Worm (Caenorhabditis elegans) whole organism, young adult: ENCODE data around the gene ppm-1.A.

Source experiments
- F10E7.11 ChIP-seq: sonication (generic microtip); optimal IDR thresholded peaks from 2 replicates; lab custom pipeline; 2017; ENCODE audit warnings: mild to moderate bottlenecking, missing genetic modification characterization, moderate library complexity, missing compliant biosample characterization
- F33H1.4 ChIP-seq: fragments of 200-800 bp; sonication (Bioruptor generic); IDR thresholded peaks from 2 replicates; pipeline ENCODE4 v1.3.6; 2022; ENCODE audit warnings: missing genetic modification reagents, missing genetic modification characterization, missing compliant biosample characterization
- F37B4.10 ChIP-seq: fragments of 200-800 bp; sonication (Bioruptor generic); IDR thresholded peaks from 2 replicates; pipeline ENCODE4 v1.3.6; 2022; ENCODE audit warnings: missing genetic modification characterization, missing compliant biosample characterization
- F57A8.1 ChIP-seq: fragments of 200-800 bp; sonication (Bioruptor generic); optimal IDR thresholded peaks from 2 replicates; lab custom pipeline; 2018; ENCODE audit warnings: mild to moderate bottlenecking, missing genetic modification characterization, moderate library complexity, missing compliant biosample characterization
- K11D2.4 ChIP-seq: fragments of 200-800 bp; sonication (Bioruptor generic); IDR thresholded peaks from 2 replicates; pipeline ENCODE4 v1.3.6; 2022; ENCODE audit warnings: missing genetic modification reagents, missing genetic modification characterization, missing compliant biosample characterization
- K12H6.12 ChIP-seq: fragments of 200-800 bp; sonication (Bioruptor generic); optimal IDR thresholded peaks from 2 replicates; lab custom pipeline; 2018; ENCODE audit warnings: mild to moderate bottlenecking, missing genetic modification characterization, missing compliant biosample characterization
- ZK185.1 ChIP-seq: sonication (generic microtip); optimal IDR thresholded peaks from 2 replicates; lab custom pipeline; 2016; ENCODE audit warnings: mild to moderate bottlenecking, missing genetic modification characterization, missing compliant biosample characterization; ENCODE audit not compliant: poor library complexity, severe bottlenecking
- akir-1 ChIP-seq: fragments of 200-800 bp; sonication (Bioruptor generic); optimal IDR thresholded peaks from 2 replicates; lab custom pipeline; 2018; ENCODE audit warnings: mild to moderate bottlenecking, missing genetic modification characterization, moderate library complexity, missing compliant biosample characterization
- ama-1 ChIP-seq, 3 experiments: fragments of 150-350 bp in 1 of 3; sonication (generic microtip) in 2 of 3; optimal IDR thresholded peaks; 2 replicates each; lab custom pipeline; 2014 to 2018; ENCODE audit warnings: missing biosample characterization in 2 of 3, missing genetic modification characterization in 2 of 3, missing genetic modification reagents in 2 of 3
- athp-1 ChIP-seq: sonication (generic microtip); optimal IDR thresholded peaks from 2 replicates; lab custom pipeline; 2017; ENCODE audit warnings: mild to moderate bottlenecking, missing genetic modification characterization, missing compliant biosample characterization
- attf-3 ChIP-seq: fragments of 200-800 bp; sonication (Bioruptor generic); conservative IDR thresholded peaks from 2 replicates; pipeline ENCODE4 v1.3.6; 2022; ENCODE audit warnings: missing genetic modification reagents, missing genetic modification characterization, missing compliant biosample characterization
- bed-1 ChIP-seq: fragments of 200-800 bp; sonication (Bioruptor generic); IDR thresholded peaks from 2 replicates; pipeline ENCODE4 v1.3.6; 2022; ENCODE audit warnings: missing genetic modification reagents, missing genetic modification characterization, missing compliant biosample characterization
- ccch-3 ChIP-seq: fragments of 200-800 bp; sonication (Bioruptor generic); optimal IDR thresholded peaks from 2 replicates; lab custom pipeline; 2018; ENCODE audit warnings: mild to moderate bottlenecking, missing genetic modification characterization, missing compliant biosample characterization
- ceh-40 ChIP-seq: fragments of 200-800 bp; sonication (Bioruptor generic); IDR thresholded peaks from 2 replicates; pipeline ENCODE4 v1.3.6; 2022; ENCODE audit warnings: missing genetic modification characterization, missing compliant biosample characterization
- die-1 ChIP-seq: sonication (generic microtip); optimal IDR thresholded peaks from 2 replicates; lab custom pipeline; 2016; ENCODE audit warnings: missing genotype, mild to moderate bottlenecking, missing genetic modification characterization, missing compliant biosample characterization
- dpff-1 ChIP-seq: sonication (generic microtip); optimal IDR thresholded peaks from 2 replicates; lab custom pipeline; 2017; ENCODE audit warnings: mild to moderate bottlenecking, missing genetic modification characterization, missing compliant biosample characterization
- efl-1 ChIP-seq: fragments of 150-350 bp; optimal IDR thresholded peaks from 2 replicates; lab custom pipeline; 2014; ENCODE audit warnings: missing biosample characterization, missing genetic modification reagents, missing genetic modification characterization
- egl-18 ChIP-seq: fragments of 200-800 bp; sonication (Bioruptor generic); IDR thresholded peaks from 2 replicates; pipeline ENCODE4 v1.3.6; 2022; ENCODE audit warnings: missing genetic modification reagents, missing genetic modification characterization, missing compliant biosample characterization
- egl-44 ChIP-seq: fragments of 200-800 bp; sonication (Bioruptor generic); IDR thresholded peaks from 2 replicates; pipeline ENCODE4 v1.3.6; 2022; ENCODE audit warnings: missing genetic modification reagents, missing genetic modification characterization, missing compliant biosample characterization
- egrh-3 ChIP-seq: fragments of 200-800 bp; sonication (Bioruptor generic); IDR thresholded peaks from 2 replicates; pipeline ENCODE4 v1.3.6; 2022; ENCODE audit warnings: missing genetic modification reagents, missing genetic modification characterization, missing compliant biosample characterization
- fkh-3 ChIP-seq: sonication (generic microtip); optimal IDR thresholded peaks from 2 replicates; lab custom pipeline; 2016; ENCODE audit warnings: mild to moderate bottlenecking, missing genetic modification characterization, missing compliant biosample characterization
- gei-17 ChIP-seq: fragments of 200-800 bp; sonication (Bioruptor generic); optimal IDR thresholded peaks from 2 replicates; lab custom pipeline; 2018; ENCODE audit warnings: mild to moderate bottlenecking, missing genetic modification characterization, missing compliant biosample characterization
- him-1 ChIP-seq: sonication (generic microtip); optimal IDR thresholded peaks from 2 replicates; lab custom pipeline; 2016; ENCODE audit warnings: missing genotype, missing genetic modification reagents, missing genetic modification characterization, missing compliant biosample characterization
- hlh-12 ChIP-seq: sonication (generic microtip); optimal IDR thresholded peaks from 2 replicates; lab custom pipeline; 2016; ENCODE audit warnings: missing genetic modification characterization, missing compliant biosample characterization
- hlh-26 ChIP-seq: fragments of 200-800 bp; sonication (Bioruptor generic); conservative IDR thresholded peaks from 2 replicates; pipeline ENCODE4 v1.3.6; 2022; ENCODE audit warnings: missing genetic modification reagents, missing genetic modification characterization, missing compliant biosample characterization
- hmg-20 ChIP-seq: fragments of 200-800 bp; sonication (Bioruptor generic); IDR thresholded peaks from 2 replicates; pipeline ENCODE4 v1.3.6; 2022; ENCODE audit warnings: missing genetic modification reagents, missing genetic modification characterization, missing compliant biosample characterization
- hsf-1 ChIP-seq: fragments of 200-800 bp; sonication (Bioruptor generic); IDR thresholded peaks from 2 replicates; pipeline ENCODE4 v1.3.6; 2022; ENCODE audit warnings: missing genetic modification reagents, missing genetic modification characterization, missing compliant biosample characterization
- lag-1 ChIP-seq: fragments of 200-800 bp; sonication (Bioruptor generic); IDR thresholded peaks from 2 replicates; pipeline ENCODE4 v1.3.6; 2022; ENCODE audit warnings: missing genetic modification reagents, missing genetic modification characterization, missing compliant biosample characterization
- lin-35 ChIP-seq, 3 experiments: fragments of 150-350 bp in 2 of 3; sonication (generic microtip) in 1 of 3; optimal IDR thresholded peaks; 2 replicates each; lab custom pipeline; 2014 to 2018; ENCODE audit warnings: missing biosample characterization in 3 of 3, missing genetic modification characterization in 3 of 3, missing genetic modification reagents in 3 of 3
- lsl-1 ChIP-seq: fragments of 200-800 bp; sonication (Bioruptor generic); optimal IDR thresholded peaks from 2 replicates; lab custom pipeline; 2018; ENCODE audit warnings: mild to moderate bottlenecking, missing genetic modification characterization, moderate library complexity, missing compliant biosample characterization
- madf-10 ChIP-seq: sonication (generic microtip); optimal IDR thresholded peaks from 2 replicates; lab custom pipeline; 2016; ENCODE audit warnings: mild to moderate bottlenecking, missing genetic modification characterization, missing compliant biosample characterization
- mcd-1 ChIP-seq: fragments of 200-800 bp; sonication (Bioruptor generic); IDR thresholded peaks from 2 replicates; pipeline ENCODE4 v1.3.6; 2022; ENCODE audit warnings: missing genetic modification reagents, missing genetic modification characterization, missing compliant biosample characterization
- mel-28 ChIP-seq: sonication (generic microtip); optimal IDR thresholded peaks from 2 replicates; lab custom pipeline; 2016; ENCODE audit warnings: borderline replicate concordance, mild to moderate bottlenecking, missing genetic modification characterization, missing compliant biosample characterization
- nhr-120 ChIP-seq: fragments of 200-800 bp; sonication (Bioruptor generic); IDR thresholded peaks from 2 replicates; pipeline ENCODE4 v1.3.6; 2022; ENCODE audit warnings: missing genetic modification characterization, missing compliant biosample characterization
- nhr-27 ChIP-seq: fragments of 200-800 bp; sonication (Bioruptor generic); optimal IDR thresholded peaks from 2 replicates; lab custom pipeline; 2018; ENCODE audit warnings: mild to moderate bottlenecking, missing genetic modification characterization, moderate library complexity, missing compliant biosample characterization
- nhr-80 ChIP-seq: sonication (generic microtip); optimal IDR thresholded peaks from 2 replicates; lab custom pipeline; 2016; ENCODE audit warnings: missing genetic modification characterization, missing compliant biosample characterization
- rec-8 ChIP-seq, 2 experiments: sonication (generic microtip); optimal IDR thresholded peaks; 2 replicates each; lab custom pipeline; 2016; ENCODE audit warnings: mild to moderate bottlenecking in 2 of 2, missing genetic modification characterization in 2 of 2, missing genetic modification reagents in 2 of 2, missing genotype in 2 of 2, missing biosample characterization in 1 of 2, missing compliant biosample characterization in 1 of 2, moderate library complexity in 1 of 2
- rpc-1 ChIP-seq, 2 experiments: fragments of 150-350 bp in 1 of 2; sonication (generic microtip) in 1 of 2; optimal IDR thresholded peaks; 2 replicates each; lab custom pipeline; 2014 to 2018; ENCODE audit warnings: missing biosample characterization in 1 of 2, missing genetic modification characterization in 1 of 2, missing genetic modification reagents in 1 of 2, missing genotype in 1 of 2
- tbx-9 ChIP-seq: sonication (generic microtip); optimal IDR thresholded peaks from 2 replicates; lab custom pipeline; 2016; ENCODE audit warnings: borderline replicate concordance, missing genetic modification characterization, inconsistent platforms, missing compliant biosample characterization
- zim-3 ChIP-seq: sonication (generic microtip); optimal IDR thresholded peaks from 2 replicates; lab custom pipeline; 2017; ENCODE audit warnings: mild to moderate bottlenecking, missing genetic modification characterization, moderate library complexity, missing compliant biosample characterization
- ztf-26 ChIP-seq: sonication (generic microtip); optimal IDR thresholded peaks from 2 replicates; lab custom pipeline; 2017; ENCODE audit warnings: missing genetic modification characterization, missing compliant biosample characterization

The ppm-1.A gene

DNA sequence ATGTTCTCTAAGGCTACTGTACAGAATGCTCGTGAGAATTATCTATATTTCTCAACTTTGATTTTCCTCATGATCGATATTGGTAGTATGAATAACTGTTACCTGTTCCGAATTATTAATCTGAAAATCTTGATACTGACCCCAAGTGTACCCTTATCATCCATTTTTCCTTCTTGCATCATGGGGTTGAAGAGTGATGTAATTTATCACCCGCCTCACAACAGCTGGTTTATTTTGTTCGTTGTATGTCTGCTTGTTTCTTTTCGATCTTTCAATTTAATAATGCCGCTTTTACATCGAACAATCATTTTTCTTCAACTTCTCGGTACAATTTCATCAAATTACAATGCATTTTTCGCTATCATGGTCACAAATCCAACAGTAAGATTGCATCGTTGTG, 27.3 kb downstream of the ppm-1.A start, which contains the start of gene C35A5.6:
TSS of gene C35A5.6 (plus strand) at position 283 of the 400 bp plus-strand sequence.
- TF ChIP-seq madf-10: no peak
- no peak for TF ChIP-seq F57A8.1 (GFP tag; lab: Kevin White, UChicago)
- no peak for TF ChIP-seq rec-8 (tag; optimal IDR thresholded peaks at IDR 0.05; lab: Kevin White, UChicago)
- TF ChIP-seq K11D2.4 (GFP tag; lab: Robert Waterston, UW): no peak
- no peak for TF ChIP-seq zim-3 (tag; lab: Kevin White, UChicago)
- no peak for TF ChIP-seq egrh-3 (GFP tag; lab: Robert Waterston, UW)
- no peak for TF ChIP-seq ama-1 (optimal IDR thresholded peaks at IDR 0.05; lab: Kevin White, UChicago)
- no peak for TF ChIP-seq ama-1 (GFP tag; optimal IDR thresholded peaks at IDR 0.05; lab: Kevin White, UChicago)

DNA sequence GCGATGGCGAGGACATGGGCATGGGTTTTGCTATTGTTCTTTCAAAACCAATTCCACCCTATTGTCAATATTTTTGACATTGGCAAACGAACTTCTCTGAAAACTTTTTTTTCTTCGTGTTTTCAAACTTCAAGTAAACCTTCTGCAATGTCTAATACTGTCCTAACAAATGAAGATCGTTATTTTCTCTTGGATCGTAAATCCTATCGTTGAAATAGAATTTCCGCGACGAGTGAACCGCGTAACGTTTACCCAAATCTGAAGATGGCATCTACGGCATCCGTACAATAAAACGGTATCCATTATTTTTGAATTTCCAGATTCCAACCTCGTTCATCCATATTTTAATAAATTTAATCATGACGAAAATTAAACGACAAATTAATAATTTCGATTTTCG, 30.6 kb downstream of the ppm-1.A start, which contains the start of gene C35A5.5:
TSS of gene C35A5.5 (plus strand) at position 301 of the 400 bp plus-strand sequence.
- TF ChIP-seq ztf-26 (tag; lab: Kevin White, UChicago) (no peak), K12H6.12 (tag; lab: Kevin White, UChicago) (no peak), die-1 (tag; lab: Kevin White, UChicago) (no peak), attf-3 (GFP tag; lab: Robert Waterston, UW) (no peak), hsf-1 (GFP tag; lab: Robert Waterston, UW) (no peak), ceh-40 (GFP tag; lab: Robert Waterston, UW) (no peak), F33H1.4 (GFP tag; lab: Robert Waterston, UW) (no peak), nhr-120 (GFP tag; lab: Robert Waterston, UW) (no peak), athp-1 (tag; lab: Kevin White, UChicago) (no peak), mel-28 (no peak)
- TF ChIP-seq, all 124 proteins: peak for 0

DNA sequence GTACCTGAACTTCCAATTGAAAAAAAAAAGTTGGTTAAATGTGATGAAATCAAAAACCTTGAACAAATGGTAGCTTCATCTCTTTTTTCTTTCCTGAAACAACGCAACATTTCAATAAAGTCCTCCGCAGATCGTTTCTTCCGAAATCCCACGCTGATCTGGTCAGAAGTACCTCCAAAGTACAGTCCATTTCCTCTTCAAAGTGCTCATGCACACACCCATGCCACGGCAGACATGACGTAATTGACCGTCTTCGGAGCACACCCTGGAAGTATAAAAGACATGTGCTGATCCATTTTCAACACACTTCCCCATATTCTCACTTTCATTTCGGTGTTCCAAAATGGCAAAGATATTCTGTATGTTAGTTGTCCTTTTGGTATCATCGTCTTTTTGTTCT, 32.3 kb downstream of the ppm-1.A start, which contains the start of gene C35A5.10:
TSS of gene C35A5.10 (plus strand) at position 301 of the 400 bp plus-strand sequence.
- no peak for TF ChIP-seq rpc-1 (optimal IDR thresholded peaks at IDR 0.05; lab: Kevin White, UChicago)
- TF ChIP-seq rpc-1 (tag; optimal IDR thresholded peaks at IDR 0.05; lab: Kevin White, UChicago): no peak
- TF ChIP-seq ZK185.1 (tag; lab: Kevin White, UChicago): no peak
- TF ChIP-seq fkh-3 (tag; lab: Kevin White, UChicago): no peak
- TF ChIP-seq egl-44 (GFP tag; lab: Robert Waterston, UW): no peak
- TF ChIP-seq ccch-3 (GFP tag; lab: Kevin White, UChicago): no peak
- no peak for TF ChIP-seq egl-18 (GFP tag; lab: Robert Waterston, UW)
- TF ChIP-seq nhr-27 (tag; lab: Kevin White, UChicago): no peak
- no peak for TF ChIP-seq gei-17 (GFP tag; lab: Kevin White, UChicago)
- TF ChIP-seq akir-1 (GFP tag; lab: Kevin White, UChicago): no peak
- TF ChIP-seq hlh-26 (GFP tag; lab: Robert Waterston, UW): no peak
- no peak for TF ChIP-seq hlh-12
- TF ChIP-seq F33H1.4 (GFP tag; lab: Robert Waterston, UW): no peak
- no peak for TF ChIP-seq lin-35 (GFP tag; optimal IDR thresholded peaks at IDR 0.05; lab: Kevin White, UChicago)

DNA sequence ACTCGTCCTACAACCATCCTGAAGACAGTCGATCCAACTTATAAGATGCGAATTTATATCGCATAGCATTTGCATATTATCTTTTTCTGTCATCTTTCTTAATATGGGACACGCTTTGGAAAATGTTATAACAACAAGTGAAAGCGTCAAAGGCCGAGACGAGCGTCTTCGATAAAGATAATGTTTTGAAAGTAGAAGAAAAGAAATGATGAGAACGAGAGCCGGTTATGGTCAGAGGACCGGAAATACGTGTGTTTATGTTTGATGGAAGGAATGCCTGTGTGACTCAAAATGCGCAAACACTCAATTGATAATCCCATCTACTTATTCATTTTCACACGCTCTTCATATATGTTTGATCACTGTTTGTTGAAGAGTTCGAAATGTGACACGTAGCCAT, 33.2 kb downstream of the ppm-1.A start, which contains the start of gene C35A5.11:
TSS of gene C35A5.11 (minus strand) at position 101 of the 400 bp plus-strand sequence.
- no peak for TF ChIP-seq tbx-9 (tag; lab: Kevin White, UChicago)
- TF ChIP-seq nhr-80 (tag; lab: Kevin White, UChicago): no peak
- TF ChIP-seq bed-1 (GFP tag; lab: Robert Waterston, UW): no peak
- TF ChIP-seq hmg-20 (GFP tag; lab: Robert Waterston, UW): no peak
- no peak for TF ChIP-seq ama-1 (optimal IDR thresholded peaks at IDR 0.05; lab: Kevin White, UChicago)
- TF ChIP-seq ama-1 (GFP tag; optimal IDR thresholded peaks at IDR 0.05; lab: Kevin White, UChicago): no peak
- no peak for TF ChIP-seq dpff-1
- TF ChIP-seq F10E7.11 (tag; lab: Kevin White, UChicago): no peak
- TF ChIP-seq efl-1: no peak
- TF ChIP-seq lag-1 (GFP tag; lab: Robert Waterston, UW): no peak
- no peak for TF ChIP-seq mcd-1 (GFP tag; lab: Robert Waterston, UW)
- no peak for TF ChIP-seq F37B4.10 (GFP tag; lab: Robert Waterston, UW)
- TF ChIP-seq hsf-1 (GFP tag; lab: Robert Waterston, UW): no peak
- no peak for TF ChIP-seq him-1
- TF ChIP-seq lsl-1 (GFP tag; lab: Kevin White, UChicago): no peak
- TF ChIP-seq hlh-12: no peak
- no peak for TF ChIP-seq egl-44 (GFP tag; lab: Robert Waterston, UW)
- no peak for TF ChIP-seq rpc-1 (optimal IDR thresholded peaks at IDR 0.05; lab: Kevin White, UChicago)
- TF ChIP-seq rpc-1 (tag; optimal IDR thresholded peaks at IDR 0.05; lab: Kevin White, UChicago): no peak
